Worm (Caenorhabditis elegans): ENCODE measurements around the gene K04E7.1.

Gene K04E7.1

DNA sequence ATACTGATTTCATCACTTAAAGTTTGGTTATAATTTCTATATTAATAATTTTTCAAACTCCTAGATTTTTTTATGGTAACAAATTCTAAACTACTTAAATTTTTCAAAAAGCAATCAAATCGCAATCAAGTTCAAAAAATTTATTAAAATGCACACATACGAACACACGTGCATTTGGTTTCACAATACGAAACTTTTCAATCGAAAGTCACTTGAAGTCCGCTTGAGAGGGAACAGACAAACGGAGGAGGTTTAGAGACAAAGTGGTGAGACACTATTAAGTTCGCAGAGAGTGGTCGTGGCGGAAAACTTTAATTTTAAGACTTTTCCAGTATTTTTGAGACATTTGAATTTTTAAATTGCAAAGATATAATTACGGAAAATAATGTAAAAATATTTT, 43.8 kb downstream of the K04E7.1 start, which contains the start of gene glr-8:
TSS of gene glr-8 (plus strand) at position 319 of the 400 bp plus-strand sequence.
- TF ChIP-seq unc-62 (GFP tag; optimal IDR thresholded peaks at IDR 0.05): no peak

DNA sequence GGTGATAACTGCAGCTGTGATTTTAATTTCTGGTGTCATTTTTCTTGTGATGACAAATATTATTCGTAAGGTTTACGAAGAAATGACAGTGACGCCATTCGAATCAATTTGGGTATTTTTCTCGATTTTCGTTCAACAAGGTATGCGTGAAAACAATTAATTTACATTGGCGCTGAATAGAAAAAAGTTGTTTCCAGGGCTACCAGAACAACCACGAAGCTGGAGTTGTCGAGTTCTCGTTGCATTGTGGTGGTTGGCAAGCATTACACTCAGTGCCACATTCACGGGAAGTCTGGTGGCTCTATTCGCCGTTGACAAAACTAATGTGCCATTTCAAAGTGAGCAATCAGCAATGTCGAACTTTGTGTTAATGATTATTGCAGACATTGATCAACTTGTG, 45.9 kb downstream of the K04E7.1 start:
- TF ChIP-seq unc-62 (GFP tag; optimal IDR thresholded peaks at IDR 0.05): no peak

DNA sequence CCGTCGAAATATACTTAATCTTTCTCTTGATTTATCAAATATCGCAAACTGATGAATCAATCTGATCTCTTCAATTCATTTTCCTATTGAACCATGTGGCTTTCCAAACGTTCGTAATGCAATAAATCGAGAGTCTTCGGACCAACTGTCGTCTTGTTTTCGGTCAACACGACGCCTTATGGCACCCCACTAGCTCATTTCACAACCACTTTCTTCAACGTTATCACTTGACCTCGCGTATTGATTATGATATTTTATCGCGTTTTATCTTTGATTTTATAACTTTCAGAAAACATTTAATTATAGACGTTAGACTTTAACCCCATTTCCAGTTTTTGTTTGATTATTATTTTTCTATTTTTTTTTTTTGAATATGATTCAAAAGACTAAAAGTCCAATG, 48.0 kb downstream of the K04E7.1 start:
- no peak for TF ChIP-seq unc-62 (GFP tag; optimal IDR thresholded peaks at IDR 0.05)

DNA sequence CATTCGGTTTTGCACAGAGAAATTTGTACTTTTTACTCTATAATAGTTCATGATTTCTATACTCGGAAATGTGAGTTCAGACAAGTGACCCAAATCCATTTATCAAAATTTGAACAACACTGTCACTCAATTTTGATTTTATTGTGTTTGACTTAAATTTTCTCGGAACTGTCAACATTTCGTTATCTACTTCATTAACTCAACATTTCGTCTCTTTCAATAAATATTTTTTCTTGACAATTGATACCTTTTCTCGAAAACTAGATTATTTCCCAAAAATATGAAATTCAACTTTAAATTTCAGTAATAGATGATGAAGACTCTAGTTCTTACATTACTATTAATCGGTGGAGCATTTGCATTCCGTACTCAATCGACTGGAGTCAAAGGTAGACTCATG, 48.8 kb downstream of the K04E7.1 start, which contains the start of gene ttr-36:
TSS of gene ttr-36 (plus strand) at position 301 of the 400 bp plus-strand sequence.
- TF ChIP-seq unc-62 (GFP tag; optimal IDR thresholded peaks at IDR 0.05): no peak

DNA sequence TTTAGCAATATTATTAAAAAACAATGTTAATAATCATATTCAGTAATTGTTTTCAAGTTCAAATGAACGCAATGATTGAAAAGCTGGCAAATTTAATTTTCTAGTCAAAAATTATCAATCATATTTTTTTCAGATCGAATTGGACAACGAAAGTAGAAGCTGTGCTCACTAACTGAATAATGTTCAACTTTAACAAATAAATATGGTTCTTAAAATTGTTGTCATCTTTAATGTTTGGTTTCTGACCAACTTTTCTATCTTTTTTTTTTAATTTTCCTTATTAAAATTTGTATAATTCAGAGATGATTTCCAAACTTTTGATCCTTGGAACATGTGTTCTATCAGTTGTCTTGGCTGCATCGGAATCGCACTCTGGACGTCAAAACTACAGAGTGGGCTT, 50.2 kb downstream of the K04E7.1 start, which contains the start of gene ttr-35:
TSS of gene ttr-35 (plus strand) at position 301 of the 400 bp plus-strand sequence.
- TF ChIP-seq unc-62 (GFP tag; optimal IDR thresholded peaks at IDR 0.05): no peak
